Fruit fly (Drosophila melanogaster) whole organism: Measurements from ENCODE around the gene CG11458.

ENCODE experiments used
- CG8478 ChIP-seq: fragments of >200 bp; optimal IDR thresholded peaks from 2 replicates; lab custom pipeline; 2018; ENCODE audit warnings: inconsistent platforms
- EcR ChIP-seq, 2 experiments: fragments of >200 bp; optimal IDR thresholded peaks; 2 replicates each; lab custom pipeline; 2017; ENCODE audit warnings: missing biosample characterization in 2 of 2, missing genetic modification characterization in 2 of 2, missing genetic modification reagents in 2 of 2
- psq ChIP-seq: fragments of >200 bp; optimal IDR thresholded peaks from 2 replicates; lab custom pipeline; 2017

DNA sequence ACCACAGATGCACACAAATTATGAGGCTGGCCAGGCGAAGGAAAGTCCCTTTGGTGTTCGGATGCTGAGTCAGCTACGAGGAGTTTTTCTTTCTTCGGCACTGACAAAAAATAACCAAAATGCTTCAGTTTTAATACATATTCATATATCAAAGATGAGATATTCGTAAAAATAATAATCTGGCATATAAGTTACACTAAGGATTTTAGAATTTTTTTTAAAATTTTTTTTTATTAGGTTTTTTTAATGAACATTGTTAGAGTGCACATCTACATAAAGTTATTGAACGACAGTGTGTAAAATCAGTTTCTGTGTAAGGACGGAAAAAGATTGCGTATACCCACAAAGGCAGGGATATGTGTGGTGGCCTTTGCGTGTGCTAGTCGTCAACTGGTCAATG is 1.4 kb downstream of the CG11458 start:
- TF ChIP-seq EcR (GFP tag; optimal IDR thresholded peaks at IDR 0.05; lab: Kevin White, UChicago) (no peak), CG8478 (no peak), psq (no peak)
